Fruit fly (Drosophila melanogaster) whole organism, embryonic: ENCODE data around the gene Bet1.

Experiments used
- Awh ChIP-seq: fragments of 200-800 bp; sonication (Bioruptor generic); IDR thresholded peaks from 2 replicates; pipeline ENCODE4, ENCODE4 v1.3.6; 2022; ENCODE audit warnings: missing biosample characterization, missing genetic modification characterization
- B-H2 ChIP-seq: fragments of 200-800 bp; sonication (Bioruptor generic); optimal IDR thresholded peaks from 2 replicates; lab custom pipeline; 2018; ENCODE audit warnings: missing biosample characterization, mild to moderate bottlenecking, missing genetic modification characterization
- CG10321 ChIP-seq: fragments of 200-800 bp; sonication (Bioruptor generic); IDR thresholded peaks from 2 replicates; pipeline ENCODE4 v1.3.6; 2022; ENCODE audit warnings: missing biosample characterization, missing genetic modification characterization
- CG10979 ChIP-seq: fragments of 200-800 bp; sonication (Bioruptor generic); optimal IDR thresholded peaks from 2 replicates; lab custom pipeline; 2018; ENCODE audit warnings: missing biosample characterization, mild to moderate bottlenecking, missing genetic modification characterization, moderate library complexity
- CG12104 ChIP-seq: fragments of 200-800 bp; sonication (Bioruptor generic); optimal IDR thresholded peaks from 3 replicates; lab custom pipeline; 2016; ENCODE audit warnings: missing biosample characterization, missing genetic modification characterization
- CG12236 ChIP-seq: fragments of 200-800 bp; sonication (Bioruptor generic); optimal IDR thresholded peaks from 2 replicates; lab custom pipeline; 2016; ENCODE audit warnings: missing biosample characterization, missing genetic modification characterization
- CG13424 ChIP-seq: fragments of 200-800 bp; sonication (Bioruptor generic); optimal IDR thresholded peaks from 2 replicates; lab custom pipeline; 2019; ENCODE audit warnings: missing biosample characterization, mild to moderate bottlenecking, missing genetic modification characterization, moderate library complexity
- CG14014 ChIP-seq: fragments of 200-800 bp; sonication (Bioruptor generic); IDR thresholded peaks from 2 replicates; pipeline ENCODE4 v1.3.6; 2022; ENCODE audit warnings: missing biosample characterization, missing genetic modification characterization
- CG14441 ChIP-seq: fragments of 200-800 bp; sonication (Bioruptor generic); IDR thresholded peaks from 2 replicates; pipeline ENCODE4 v1.3.6; 2022; ENCODE audit warnings: missing biosample characterization, missing genetic modification characterization
- CG17361 ChIP-seq: fragments of 200-800 bp; sonication (Bioruptor generic); IDR thresholded peaks from 3 replicates; pipeline ENCODE4 v1.3.6; 2022; ENCODE audit warnings: missing biosample characterization, missing genetic modification characterization
- CG17912 ChIP-seq: fragments of 200-800 bp; sonication (Bioruptor generic); optimal IDR thresholded peaks from 2 replicates; lab custom pipeline; 2018; ENCODE audit warnings: missing biosample characterization, mild to moderate bottlenecking, missing genetic modification characterization
- CG2712 ChIP-seq: fragments of 200-800 bp; optimal IDR thresholded peaks from 3 replicates; lab custom pipeline; 2019; ENCODE audit warnings: missing biosample characterization, mild to moderate bottlenecking, missing genetic modification characterization, moderate library complexity
- CG30431 ChIP-seq: fragments of 200-800 bp; sonication (Bioruptor generic); optimal IDR thresholded peaks from 2 replicates; lab custom pipeline; 2017; ENCODE audit warnings: missing biosample characterization, missing genetic modification characterization
- CG31224 ChIP-seq: fragments of 200-800 bp; sonication (Bioruptor generic); IDR thresholded peaks from 2 replicates; pipeline ENCODE4 v1.3.6; 2022; ENCODE audit warnings: missing biosample characterization, missing genetic modification characterization
- CG31365 ChIP-seq: fragments of 200-800 bp; sonication (Bioruptor generic); optimal IDR thresholded peaks from 2 replicates; lab custom pipeline; 2018; ENCODE audit warnings: missing biosample characterization, mild to moderate bottlenecking, missing genetic modification characterization
- CG32772 ChIP-seq: fragments of 200-800 bp; sonication (Bioruptor generic); IDR thresholded peaks from 2 replicates; pipeline ENCODE4 v1.3.6; 2022; ENCODE audit warnings: missing biosample characterization, missing genetic modification characterization
- CG6765 ChIP-seq: fragments of 200-800 bp; sonication (Bioruptor generic); optimal IDR thresholded peaks from 3 replicates; lab custom pipeline; 2017; ENCODE audit warnings: missing biosample characterization, mild to moderate bottlenecking, missing genetic modification characterization
- CG7372 ChIP-seq: fragments of 200-800 bp; sonication (Bioruptor generic); IDR thresholded peaks from 2 replicates; pipeline ENCODE4 v1.3.6; 2022; ENCODE audit warnings: missing biosample characterization, missing genetic modification characterization
- CG7556 ChIP-seq: fragments of 200-800 bp; sonication (Bioruptor generic); optimal IDR thresholded peaks from 2 replicates; lab custom pipeline; 2017; ENCODE audit warnings: missing biosample characterization, mild to moderate bottlenecking, missing genetic modification characterization
- CG7987 ChIP-seq: fragments of 200-800 bp; sonication (Bioruptor generic); optimal IDR thresholded peaks from 2 replicates; lab custom pipeline; 2018; ENCODE audit warnings: missing biosample characterization, mild to moderate bottlenecking, missing genetic modification characterization, moderate library complexity
- CG8359 ChIP-seq: fragments of 200-800 bp; sonication (Bioruptor generic); optimal IDR thresholded peaks from 2 replicates; lab custom pipeline; 2017; ENCODE audit warnings: missing biosample characterization, mild to moderate bottlenecking, missing genetic modification characterization, borderline replicate concordance
- CG9727 ChIP-seq: fragments of 200-800 bp; sonication (Bioruptor generic); optimal IDR thresholded peaks from 3 replicates; lab custom pipeline; 2017; ENCODE audit warnings: missing biosample characterization, mild to moderate bottlenecking, missing genetic modification characterization
- CG9797 ChIP-seq: fragments of 200-800 bp; sonication (Bioruptor generic); optimal IDR thresholded peaks from 3 replicates; lab custom pipeline; 2018; ENCODE audit warnings: missing biosample characterization, mild to moderate bottlenecking, missing genetic modification characterization
- CkIIα-i1 ChIP-seq: fragments of 200-800 bp; sonication (Bioruptor generic); IDR thresholded peaks from 2 replicates; pipeline ENCODE4 v1.3.6; 2022; ENCODE audit warnings: missing biosample characterization, missing genetic modification characterization
- CrebB ChIP-seq: fragments of 200-800 bp; sonication (Bioruptor generic); optimal IDR thresholded peaks from 3 replicates; lab custom pipeline; 2018; ENCODE audit warnings: missing biosample characterization, mild to moderate bottlenecking, missing genetic modification characterization
- Dad ChIP-seq: fragments of 200-800 bp; sonication (Bioruptor generic); optimal IDR thresholded peaks from 3 replicates; lab custom pipeline; 2016; ENCODE audit warnings: missing biosample characterization, missing genetic modification characterization
- Dref ChIP-seq: fragments of 200-800 bp; sonication (Bioruptor generic); IDR thresholded peaks from 2 replicates; pipeline ENCODE4 v1.3.6; 2022; ENCODE audit warnings: missing biosample characterization, missing genetic modification characterization
- HLH4C ChIP-seq: fragments of 200-800 bp; sonication (Bioruptor generic); IDR thresholded peaks from 3 replicates; pipeline ENCODE4 v1.3.6; 2022; ENCODE audit warnings: missing biosample characterization, missing genetic modification characterization; ENCODE audit not compliant: partially characterized antibody
- Lhr ChIP-seq: fragments of 200-800 bp; sonication (Bioruptor generic); optimal IDR thresholded peaks from 3 replicates; lab custom pipeline; 2017; ENCODE audit warnings: mild to moderate bottlenecking, missing biosample characterization, missing genetic modification reagents, missing genetic modification characterization
- NK7.1 ChIP-seq: fragments of 200-800 bp; sonication (Bioruptor generic); optimal IDR thresholded peaks from 3 replicates; lab custom pipeline; 2016; ENCODE audit warnings: missing biosample characterization, missing genetic modification characterization
- NfI ChIP-seq: fragments of 200-800 bp; sonication (Bioruptor generic); optimal IDR thresholded peaks from 3 replicates; lab custom pipeline; 2018; ENCODE audit warnings: missing biosample characterization, mild to moderate bottlenecking, missing genetic modification characterization, moderate library complexity
- Optix ChIP-seq: fragments of 200-800 bp; sonication (Bioruptor generic); IDR thresholded peaks from 3 replicates; pipeline ENCODE4 v1.3.6; 2022; ENCODE audit warnings: missing biosample characterization, missing genetic modification characterization
- Pdp1 ChIP-seq, 2 experiments: fragments of 200-800 bp; sonication (Bioruptor generic); optimal IDR thresholded peaks; 3 replicates each; lab custom pipeline; 2016; ENCODE audit warnings: missing biosample characterization in 2 of 2, missing genetic modification characterization in 2 of 2, mild to moderate bottlenecking in 1 of 2, moderate library complexity in 1 of 2
- Sox100B ChIP-seq: fragments of 200-800 bp; sonication (Bioruptor generic); optimal IDR thresholded peaks from 3 replicates; lab custom pipeline; 2018; ENCODE audit warnings: missing biosample characterization, mild to moderate bottlenecking, missing genetic modification characterization
- Ssrp ChIP-seq: fragments of 200-800 bp; sonication (Bioruptor generic); optimal IDR thresholded peaks from 2 replicates; lab custom pipeline; 2018; ENCODE audit warnings: missing biosample characterization, mild to moderate bottlenecking, missing genetic modification characterization, moderate library complexity
- Taf1 ChIP-seq: fragments of 200-800 bp; sonication (Bioruptor generic); IDR thresholded peaks from 2 replicates; pipeline ENCODE4 v1.3.6; 2022; ENCODE audit warnings: missing biosample characterization, missing genetic modification characterization
- cato ChIP-seq: fragments of 200-800 bp; sonication (Bioruptor generic); optimal IDR thresholded peaks from 2 replicates; lab custom pipeline; 2016; ENCODE audit warnings: missing biosample characterization, missing genetic modification characterization, borderline replicate concordance
- crc ChIP-seq: fragments of 200-800 bp; sonication (Bioruptor generic); optimal IDR thresholded peaks from 2 replicates; lab custom pipeline; 2016; ENCODE audit warnings: missing biosample characterization, missing genetic modification characterization
- croc ChIP-seq: fragments of 200-800 bp; sonication (Bioruptor generic); conservative IDR thresholded peaks from 3 replicates; pipeline ENCODE4 v1.3.6; 2022; ENCODE audit warnings: missing biosample characterization, missing genetic modification characterization
- crp ChIP-seq, 2 experiments: fragments of 200-800 bp; sonication (Bioruptor generic); optimal IDR thresholded peaks; 2 replicates in 1 of 2; 3 replicates in 1 of 2; lab custom pipeline; 2017; ENCODE audit warnings: missing biosample characterization in 2 of 2, missing genetic modification characterization in 2 of 2, mild to moderate bottlenecking in 1 of 2, moderate library complexity in 1 of 2
- danr ChIP-seq: fragments of 200-800 bp; sonication (Bioruptor generic); IDR thresholded peaks from 2 replicates; pipeline ENCODE4 v1.3.6; 2022; ENCODE audit warnings: missing biosample characterization, missing genetic modification characterization
- eve ChIP-seq, 2 experiments: fragments of >200 bp; optimal IDR thresholded peaks; 2 replicates each; lab custom pipeline; 2017; ENCODE audit warnings: missing biosample characterization in 2 of 2, missing genetic modification characterization in 2 of 2
- fd102C ChIP-seq: fragments of 200-800 bp; sonication (Bioruptor generic); optimal IDR thresholded peaks from 2 replicates; lab custom pipeline; 2018; ENCODE audit warnings: missing biosample characterization, mild to moderate bottlenecking, missing genetic modification characterization, moderate library complexity
- ftz-f1 ChIP-seq: fragments of 200-800 bp; sonication (Bioruptor generic); optimal IDR thresholded peaks from 2 replicates; lab custom pipeline; 2016; ENCODE audit warnings: missing biosample characterization, missing genetic modification characterization
- lilli ChIP-seq: fragments of 200-800 bp; sonication (Bioruptor generic); optimal IDR thresholded peaks from 3 replicates; lab custom pipeline; 2016; ENCODE audit warnings: missing biosample characterization, missing genetic modification characterization
- nau ChIP-seq: fragments of 200-800 bp; sonication (Bioruptor generic); optimal IDR thresholded peaks from 3 replicates; lab custom pipeline; 2017; ENCODE audit warnings: missing biosample characterization, mild to moderate bottlenecking, missing genetic modification characterization, missing genetic modification reagents
- pb ChIP-seq: fragments of 200-800 bp; sonication (Bioruptor generic); optimal IDR thresholded peaks from 3 replicates; lab custom pipeline; 2016; ENCODE audit warnings: missing biosample characterization, missing genetic modification characterization
- ro ChIP-seq: fragments of 200-800 bp; sonication (Bioruptor generic); IDR thresholded peaks from 2 replicates; pipeline ENCODE4 v1.3.6; 2022; ENCODE audit warnings: missing biosample characterization, missing genetic modification characterization
- shn ChIP-seq: fragments of 200-800 bp; sonication (Bioruptor generic); optimal IDR thresholded peaks from 3 replicates; lab custom pipeline; 2016; ENCODE audit warnings: missing biosample characterization, missing genetic modification characterization
- ttk ChIP-seq: fragments of 200-800 bp; sonication (Bioruptor generic); IDR thresholded peaks from 2 replicates; pipeline ENCODE4 v2.1.2; 2022; ENCODE audit warnings: missing biosample characterization, missing genetic modification characterization
- zf30C ChIP-seq: fragments of 200-800 bp; sonication (Bioruptor generic); optimal IDR thresholded peaks from 3 replicates; lab custom pipeline; 2018; ENCODE audit warnings: missing biosample characterization, mild to moderate bottlenecking, missing genetic modification characterization

Bet1 gene

dm6 chr3L:19228857-19229398, 32.3 kb upstream of the Bet1 start (continued):
- TF ChIP-seq CG17361 (GFP tag; lab: Robert Waterston, UW) (peak; percentile 53; the same call in 2 of the 3 replicates), Sox100B (GFP tag; lab: Kevin White, UChicago) (no peak), CG30431 (GFP tag; lab: Kevin White, UChicago) (no peak), Optix (GFP tag; lab: Robert Waterston, UW) (no peak), CG7372 (no peak), CG12104 (GFP tag; lab: Kevin White, UChicago) (no peak), NfI (GFP tag; lab: Kevin White, UChicago) (no peak), Pdp1 (GFP tag; optimal IDR thresholded peaks at IDR 0.05; lab: Kevin White, UChicago) (no peak), CG10321 (GFP tag; lab: Robert Waterston, UW) (no peak), ttk (GFP tag; lab: Robert Waterston, UW) (no peak), lilli (GFP tag; lab: Kevin White, UChicago) (no peak), CG14441 (GFP tag; lab: Robert Waterston, UW) (no peak), Taf1 (GFP tag; lab: Robert Waterston, UW) (no peak), crp (GFP tag; optimal IDR thresholded peaks at IDR 0.05; lab: Kevin White, UChicago) (no peak), CG2712 (peak; percentile 40), cato (GFP tag; lab: Kevin White, UChicago) (no peak), CG8359 (GFP tag; lab: Kevin White, UChicago) (peak; percentile 15), pb (GFP tag; lab: Kevin White, UChicago) (no peak), CG17912 (GFP tag; lab: Kevin White, UChicago) (no peak), ro (no peak), CG6765 (GFP tag; lab: Kevin White, UChicago) (no peak), Lhr (GFP tag; lab: Kevin White, UChicago) (no peak), B-H2 (GFP tag; lab: Kevin White, UChicago) (no peak), NK7.1 (GFP tag; lab: Kevin White, UChicago) (no peak), Awh (GFP tag; lab: Robert Waterston, UW) (no peak), CG10979 (tag; lab: Kevin White, UChicago) (peak; percentile 26), Dad (GFP tag; lab: Kevin White, UChicago) (no peak), danr (no peak), ftz-f1 (GFP tag; lab: Kevin White, UChicago) (no peak), croc (GFP tag; lab: Robert Waterston, UW) (no peak), CG9727 (GFP tag; lab: Kevin White, UChicago) (no peak), eve (GFP tag; optimal IDR thresholded peaks at IDR 0.05; lab: Kevin White, UChicago) (peak in 1 of 2 experiments; percentile 14), crc (GFP tag; lab: Kevin White, UChicago) (no peak), zf30C (GFP tag; lab: Kevin White, UChicago) (no peak), CG12236 (no peak), CG13424 (tag; lab: Kevin White, UChicago) (no peak), CkIIα-i1 (GFP tag; lab: Robert Waterston, UW) (no peak), fd102C (no peak), Ssrp (tag; lab: Kevin White, UChicago) (no peak), nau (GFP tag; lab: Kevin White, UChicago) (no peak), CG14014 (GFP tag; lab: Robert Waterston, UW) (no peak), HLH4C (GFP tag; lab: Robert Waterston, UW) (no peak), CG32772 (GFP tag; lab: Robert Waterston, UW) (no peak), CG31224 (GFP tag; lab: Robert Waterston, UW) (no peak), shn (GFP tag; lab: Kevin White, UChicago) (no peak), CrebB (tag; lab: Kevin White, UChicago) (no peak), Dref (GFP tag; lab: Robert Waterston, UW) (no peak), CG9797 (GFP tag; lab: Kevin White, UChicago) (no peak), CG7556 (GFP tag; lab: Kevin White, UChicago) (peak; percentile 12), CG7987 (GFP tag; lab: Kevin White, UChicago) (no peak), CG31365 (tag; lab: Kevin White, UChicago) (no peak)
